Fruit fly (Drosophila melanogaster): ENCODE data around the gene CG42554.

Gene CG42554

dm6 chr3L:817708-818107 is 17.8 kb upstream of the CG42554 start (continued):
- TF ChIP-seq Hr4 (GFP tag; optimal IDR thresholded peaks at IDR 0.05) (peak; percentile 20), dsx (GFP tag; optimal IDR thresholded peaks at IDR 0.05; ENCODE audit: poor library complexity, severe bottlenecking) (peak; percentile 26), CG6163 (GFP tag; IDR thresholded peaks at IDR 0.05) (peak; percentile 35; the same call in 1 of the 3 replicates), ss (GFP tag; optimal IDR thresholded peaks at IDR 0.05) (peak in 1 of 2 experiments; percentile 30), Gug (GFP tag; IDR thresholded peaks at IDR 0.05) (no peak), CG8119 (GFP tag; IDR thresholded peaks at IDR 0.05) (peak; percentile 43; the same call in 1 of the 3 replicates), CG16779 (tag; optimal IDR thresholded peaks at IDR 0.05) (no peak), CG6792 (GFP tag; optimal IDR thresholded peaks at IDR 0.05) (peak; percentile 57), eg (GFP tag; IDR thresholded peaks at IDR 0.05) (no peak), CG1621 (tag; optimal IDR thresholded peaks at IDR 0.05) (peak; percentile 16), fd59A (GFP tag; optimal IDR thresholded peaks at IDR 0.05) (no peak), Sox15 (GFP tag; optimal IDR thresholded peaks at IDR 0.05) (peak; percentile 43), esn (GFP tag; optimal IDR thresholded peaks at IDR 0.05) (peak; percentile 67), CG15336 (GFP tag; IDR thresholded peaks at IDR 0.05) (no peak), CG31627 (GFP tag; optimal IDR thresholded peaks at IDR 0.05) (peak; percentile 53), net (GFP tag; optimal IDR thresholded peaks at IDR 0.05) (peak; percentile 36), CG7368 (GFP tag; optimal IDR thresholded peaks at IDR 0.05) (peak; percentile 1), Met (GFP tag; optimal IDR thresholded peaks at IDR 0.05) (peak; percentile 74), salr (GFP tag; optimal IDR thresholded peaks at IDR 0.05) (no peak), lz (GFP tag; optimal IDR thresholded peaks at IDR 0.05) (peak; percentile 54), CG8319 (GFP tag; optimal IDR thresholded peaks at IDR 0.05) (peak; percentile 32), CG34406 (GFP tag; optimal IDR thresholded peaks at IDR 0.05) (peak; percentile 56), Hr39 (GFP tag; optimal IDR thresholded peaks at IDR 0.05) (peak; percentile 37), CG6854 (GFP tag; optimal IDR thresholded peaks at IDR 0.05) (peak; percentile 37), pdm3 (GFP tag; optimal IDR thresholded peaks at IDR 0.05) (peak; percentile 50), CG10669 (GFP tag; optimal IDR thresholded peaks at IDR 0.05) (peak; percentile 37), CG3032 (tag; optimal IDR thresholded peaks at IDR 0.05) (peak; percentile 7), Hr38 (GFP tag; optimal IDR thresholded peaks at IDR 0.05) (no peak), CG11294 (GFP tag; IDR thresholded peaks at IDR 0.05) (no peak), CG9139 (GFP tag; optimal IDR thresholded peaks at IDR 0.05) (no peak), Ets21C (GFP tag; optimal IDR thresholded peaks at IDR 0.05) (peak; percentile 30)

- TF ChIP-seq CG3919 (GFP tag; optimal IDR thresholded peaks at IDR 0.05) (peak; percentile 70), Sox14 (GFP tag; optimal IDR thresholded peaks at IDR 0.05) (peak; percentile 34), Eip78C (GFP tag) (peak; percentile 93), spab (GFP tag; optimal IDR thresholded peaks at IDR 0.05) (no peak), CG1621 (tag; optimal IDR thresholded peaks at IDR 0.05) (peak; percentile 18), CG11294 (GFP tag; IDR thresholded peaks at IDR 0.05) (peak; percentile 6; the same call in 1 of the 2 replicates), fd59A (GFP tag; optimal IDR thresholded peaks at IDR 0.05) (peak; percentile 7), Ets21C (GFP tag; optimal IDR thresholded peaks at IDR 0.05) (peak; percentile 58), Sox15 (GFP tag; optimal IDR thresholded peaks at IDR 0.05) (peak; percentile 41), ss (GFP tag; optimal IDR thresholded peaks at IDR 0.05) (peak in 1 of 2 experiments; percentile 42), fd85E (GFP tag; optimal IDR thresholded peaks at IDR 0.05) (no peak), CG9139 (GFP tag; optimal IDR thresholded peaks at IDR 0.05) (peak; percentile 20), OdsH (GFP tag; optimal IDR thresholded peaks at IDR 0.05) (peak; percentile 67), pdm3 (GFP tag; optimal IDR thresholded peaks at IDR 0.05) (peak; percentile 64), Ets96B (tag; optimal IDR thresholded peaks at IDR 0.05) (peak; percentile 46), lz (GFP tag; optimal IDR thresholded peaks at IDR 0.05) (peak; percentile 45), Met (GFP tag; optimal IDR thresholded peaks at IDR 0.05) (peak; percentile 68), achi (GFP tag; optimal IDR thresholded peaks at IDR 0.05) (peak; percentile 66), CG6808 (GFP tag; optimal IDR thresholded peaks at IDR 0.05) (peak; percentile 14), CG16779 (tag; optimal IDR thresholded peaks at IDR 0.05) (no peak), Blimp-1 (GFP tag; optimal IDR thresholded peaks at IDR 0.05) (no peak), CG3032 (tag; optimal IDR thresholded peaks at IDR 0.05) (peak; percentile 34), CG8319 (GFP tag; optimal IDR thresholded peaks at IDR 0.05) (peak; percentile 59), CG6276 (GFP tag; optimal IDR thresholded peaks at IDR 0.05) (peak; percentile 16), CG32006 (GFP tag; optimal IDR thresholded peaks at IDR 0.05) (peak; percentile 50), net (GFP tag; optimal IDR thresholded peaks at IDR 0.05) (peak; percentile 36), acj6 (GFP tag; optimal IDR thresholded peaks at IDR 0.05) (peak; percentile 61), cyc (GFP tag; optimal IDR thresholded peaks at IDR 0.05) (peak; percentile 67), salr (GFP tag; optimal IDR thresholded peaks at IDR 0.05) (peak in 1 of 2 experiments; percentile 11), esn (GFP tag; optimal IDR thresholded peaks at IDR 0.05) (peak; percentile 62), Hr38 (GFP tag; optimal IDR thresholded peaks at IDR 0.05) (no peak), CG11902 (GFP tag; optimal IDR thresholded peaks at IDR 0.05) (peak; percentile 48), CG8119 (GFP tag; IDR thresholded peaks at IDR 0.05) (peak; percentile 55), CG34406 (GFP tag; optimal IDR thresholded peaks at IDR 0.05) (peak; percentile 63)
These were observed 16.9 kb upstream of the CG42554 start for dm6 chr3L:818438-819138.

All from whole organism, prepupa.